Worm (Caenorhabditis elegans) whole organism, L4/young adult: ENCODE data around the gene W07G4.2.

Experiments
- W03F9.2 ChIP-seq: fragments of 150-350 bp; optimal IDR thresholded peaks from 2 replicates; lab custom pipeline; 2014; ENCODE audit warnings: missing biosample characterization, missing genetic modification characterization
- dao-5 ChIP-seq: sonication (generic microtip); optimal IDR thresholded peaks from 2 replicates; lab custom pipeline; 2016; ENCODE audit warnings: missing genotype, missing genetic modification characterization, moderate library complexity, missing compliant biosample characterization
- him-1 ChIP-seq: sonication (generic microtip); optimal IDR thresholded peaks from 2 replicates; lab custom pipeline; 2016; ENCODE audit warnings: missing genotype, missing genetic modification reagents, missing genetic modification characterization, missing compliant biosample characterization

The W07G4.2 gene

DNA sequence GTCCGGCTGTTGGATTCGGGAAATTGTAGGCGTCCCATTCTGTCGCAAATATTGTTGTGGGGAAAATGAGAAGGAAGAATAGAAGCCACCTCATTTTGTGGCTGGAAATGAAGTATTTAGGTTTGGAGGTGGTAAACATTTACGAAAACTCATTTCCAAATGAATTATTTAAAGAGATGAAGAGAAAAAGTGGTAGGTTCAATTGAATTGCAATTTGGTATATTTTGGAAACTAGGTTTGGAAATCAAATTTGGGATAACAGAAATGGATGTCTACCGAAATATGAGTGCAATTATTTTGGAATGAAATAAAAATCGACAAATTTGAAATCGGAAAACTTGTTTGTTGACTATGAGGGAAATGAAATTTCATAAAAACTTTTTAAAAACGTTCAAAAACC is 27.5 kb downstream of the W07G4.2 start, which contains the start of gene F15B9.10:
F15B9.10 (minus strand) TSS at position 101 of the 400 bp plus-strand sequence.
- TF ChIP-seq dao-5 (tag; lab: Kevin White, UChicago) (no peak), him-1 (tag; lab: Kevin White, UChicago) (no peak), W03F9.2 (tag; lab: Kevin White, UChicago) (no peak)

- TF ChIP-seq dao-5 (tag; lab: Kevin White, UChicago) (no peak), him-1 (tag; lab: Kevin White, UChicago) (no peak), W03F9.2 (tag; lab: Kevin White, UChicago) (no peak)
Measured at ce11 chrV:13006754-13007153, 29.6 kb downstream of the W07G4.2 start.

DNA sequence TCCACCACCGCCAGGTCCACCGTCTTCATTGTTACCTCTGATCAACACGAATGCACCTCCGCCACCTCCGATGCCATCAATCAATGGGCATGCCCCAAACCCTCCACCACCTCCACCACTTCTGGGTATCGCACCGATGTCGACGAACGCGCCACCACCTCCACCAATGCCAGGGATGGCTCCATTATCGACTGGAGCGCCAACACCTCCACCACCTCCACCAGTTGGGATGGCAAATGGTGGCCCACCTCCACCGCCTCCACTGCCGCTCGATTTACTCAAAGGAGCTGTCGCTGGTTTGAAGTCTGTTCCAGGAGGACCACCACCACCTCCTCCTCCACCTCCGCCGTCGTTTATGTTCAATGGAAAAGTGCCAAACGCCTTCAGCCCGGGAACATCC is 32.0 kb downstream of the W07G4.2 start:
- TF ChIP-seq W03F9.2 (tag; lab: Kevin White, UChicago) (no peak), him-1 (tag; lab: Kevin White, UChicago) (no peak), dao-5 (tag; lab: Kevin White, UChicago) (no peak)

- no peak for TF ChIP-seq W03F9.2 (tag; lab: Kevin White, UChicago)
- TF ChIP-seq him-1 (tag; lab: Kevin White, UChicago) = peak; percentile 72
- TF ChIP-seq dao-5 (tag; lab: Kevin White, UChicago) = peak; percentile 72
Measured at ce11 chrV:13003378-13003777, 33.0 kb downstream of the W07G4.2 start.

- TF ChIP-seq him-1 (tag; lab: Kevin White, UChicago) (no peak), dao-5 (tag; lab: Kevin White, UChicago) (no peak), W03F9.2 (tag; lab: Kevin White, UChicago) (no peak)
Measured at ce11 chrV:13002070-13002469, 34.3 kb downstream of the W07G4.2 start, which contains the start of gene inft-2. inft-2 (plus strand) TSS chrV:13002317.

ce11 chrV:13000068-13000467 is 36.3 kb downstream of the W07G4.2 start:
- TF ChIP-seq W03F9.2 (tag; lab: Kevin White, UChicago) (no peak), dao-5 (tag; lab: Kevin White, UChicago) (no peak), him-1 (tag; lab: Kevin White, UChicago) (no peak)

DNA sequence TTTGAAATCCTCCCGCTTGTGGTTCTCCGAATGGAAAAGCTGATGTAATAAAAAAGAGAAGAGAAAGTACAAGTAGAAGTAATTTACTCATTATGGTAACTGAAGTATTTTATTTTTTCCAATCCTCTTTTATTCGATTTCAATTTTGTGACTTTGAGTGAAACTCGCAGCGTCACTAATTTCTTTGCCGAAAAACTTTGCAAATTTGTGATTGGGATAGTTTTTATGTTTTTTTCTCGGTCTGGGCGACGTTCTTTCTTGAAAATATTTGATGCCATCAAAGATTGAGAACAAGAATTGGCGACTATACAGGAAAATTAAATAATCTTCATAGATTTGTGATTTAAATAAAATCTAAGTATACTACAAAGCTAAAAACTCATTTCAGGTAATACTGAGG is 36.8 kb downstream of the W07G4.2 start, which contains the start of gene far-4:
far-4 (minus strand) TSS at position 101 of the 400 bp plus-strand sequence.
- no peak for TF ChIP-seq dao-5 (tag; lab: Kevin White, UChicago)

- no peak for TF ChIP-seq him-1 (tag; lab: Kevin White, UChicago)
- TF ChIP-seq W03F9.2 (tag; lab: Kevin White, UChicago) = no peak
- no peak for TF ChIP-seq dao-5 (tag; lab: Kevin White, UChicago)
Measured at ce11 chrV:12997422-12997821, 38.9 kb downstream of the W07G4.2 start, which contains the start of gene far-3. far-3 (minus strand) TSS chrV:12997522.

DNA sequence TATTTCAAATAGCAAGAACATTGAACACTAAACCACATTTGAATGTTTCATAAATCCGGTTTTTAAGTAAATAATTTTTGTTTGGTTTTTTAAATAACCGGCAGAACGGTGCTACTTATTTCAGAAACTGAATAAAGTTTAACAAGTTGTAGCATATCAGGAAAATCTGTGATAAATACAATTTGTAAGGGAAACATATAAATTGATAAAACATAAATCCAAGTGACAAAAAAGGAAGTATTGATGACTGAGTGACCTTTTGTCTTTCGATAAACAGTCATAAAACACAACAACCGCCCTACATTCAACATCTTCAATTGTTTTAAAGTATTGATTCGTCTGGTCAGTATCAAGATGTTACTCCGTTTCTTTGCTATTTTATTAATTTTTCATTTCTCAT is 41.1 kb downstream of the W07G4.2 start, which contains the start of gene far-5:
far-5 (plus strand) TSS at position 301 of the 400 bp plus-strand sequence.
- no peak for TF ChIP-seq dao-5 (tag; lab: Kevin White, UChicago)
- TF ChIP-seq him-1 (tag; lab: Kevin White, UChicago) = no peak
- TF ChIP-seq W03F9.2 (tag; lab: Kevin White, UChicago) = no peak

DNA sequence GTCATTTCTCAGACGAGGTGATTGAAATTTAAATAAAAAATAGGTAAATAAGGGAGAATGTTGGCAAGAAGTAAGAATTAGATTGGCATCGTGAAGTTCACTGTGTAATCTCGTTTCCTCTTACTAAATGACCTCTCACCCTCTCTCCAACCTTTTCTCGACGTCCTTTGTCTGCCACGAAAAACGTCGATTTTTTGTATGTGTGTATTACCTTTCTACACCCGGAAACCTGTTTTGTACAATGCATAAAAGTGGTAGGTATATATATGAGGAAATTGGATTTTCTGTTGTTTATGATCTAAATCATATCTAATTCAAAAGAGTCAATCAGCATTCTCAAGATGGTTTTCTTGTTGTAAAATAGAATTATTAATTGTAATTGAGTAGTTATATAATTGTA is 43.5 kb downstream of the W07G4.2 start, which contains the start of the genes F15B9.11 and dsl-7:
F15B9.11 (minus strand) TSS at position 5 of the 400 bp plus-strand sequence.
dsl-7 (plus strand) TSS at position 260 of the 400 bp plus-strand sequence.
- TF ChIP-seq W03F9.2 (tag; lab: Kevin White, UChicago) (no peak), dao-5 (tag; lab: Kevin White, UChicago) (no peak)

DNA sequence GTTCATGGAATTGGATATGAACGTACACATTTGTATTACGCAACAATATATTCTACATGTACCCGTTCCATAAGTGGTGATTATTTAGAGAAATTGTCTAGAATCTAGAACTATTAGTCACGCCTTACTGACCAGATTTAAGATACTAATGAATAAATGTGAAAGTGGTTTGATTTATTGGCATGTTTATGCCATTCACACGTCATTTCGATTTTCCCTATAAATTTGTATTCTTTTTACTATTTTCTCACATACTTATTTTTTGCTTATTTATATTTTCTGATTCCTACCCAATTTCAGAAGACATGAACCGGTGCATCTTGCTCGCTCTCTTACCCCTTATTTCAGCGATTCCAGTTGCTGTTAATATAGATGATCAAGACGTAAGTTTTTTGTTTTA is 48.1 kb downstream of the W07G4.2 start, which contains the start of gene F15B9.8:
F15B9.8 (plus strand) TSS at position 301 of the 400 bp plus-strand sequence.
- TF ChIP-seq dao-5 (tag; lab: Kevin White, UChicago) (no peak), him-1 (tag; lab: Kevin White, UChicago) (no peak), W03F9.2 (tag; lab: Kevin White, UChicago) (no peak)

- no peak for TF ChIP-seq dao-5 (tag; lab: Kevin White, UChicago)
- TF ChIP-seq him-1 (tag; lab: Kevin White, UChicago) = no peak
- no peak for TF ChIP-seq W03F9.2 (tag; lab: Kevin White, UChicago)
Measured at ce11 chrV:12987061-12987460, 49.3 kb downstream of the W07G4.2 start, which contains the start of gene shw-3. shw-3 (minus strand) TSS chrV:12987161.
